Fruit fly (Drosophila melanogaster) S2 (cell line): ENCODE measurements around the gene CG9917.

Source experiments
- CG8478 ChIP-seq: fragments of >200 bp; optimal IDR thresholded peaks from 2 replicates; lab custom pipeline; 2018
- CTCF ChIP-seq, 2 experiments: fragments of >200 bp; optimal IDR thresholded peaks; 2 replicates each; lab custom pipeline; 2018

DNA sequence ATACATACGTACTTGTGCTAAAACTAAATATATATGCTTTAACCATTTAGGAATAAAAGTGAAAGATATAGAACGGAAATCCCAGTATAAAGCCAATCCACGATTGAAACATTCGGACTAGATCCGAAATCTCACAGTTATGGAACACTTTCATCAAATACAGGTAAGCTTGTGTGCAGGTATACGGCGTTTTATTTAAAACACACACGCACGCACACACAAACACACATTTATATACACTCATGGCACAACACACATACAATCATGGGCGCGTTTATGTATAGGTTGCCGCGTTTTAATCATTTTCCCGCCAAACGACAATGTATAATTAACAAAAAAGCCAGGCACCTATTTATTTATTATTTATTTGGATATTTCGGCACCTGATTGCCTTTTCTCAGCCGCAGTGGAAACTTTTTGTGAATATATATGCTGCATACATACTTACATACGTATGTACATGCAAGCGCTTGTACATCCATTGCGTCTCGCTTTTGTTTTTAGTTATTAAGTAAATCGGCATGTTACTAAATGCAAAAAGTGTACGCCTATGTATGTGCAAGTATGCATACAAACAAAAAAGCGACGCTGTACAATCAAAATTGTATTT is 11.3 kb upstream of the CG9917 start:
- TF ChIP-seq CG8478 (lab: Kevin White, UChicago) (no peak), CTCF (optimal IDR thresholded peaks at IDR 0.05; lab: Kevin White, UChicago) (no peak)
